Worm (Caenorhabditis elegans): ENCODE measurements around the gene C18H9.1.

DNA sequence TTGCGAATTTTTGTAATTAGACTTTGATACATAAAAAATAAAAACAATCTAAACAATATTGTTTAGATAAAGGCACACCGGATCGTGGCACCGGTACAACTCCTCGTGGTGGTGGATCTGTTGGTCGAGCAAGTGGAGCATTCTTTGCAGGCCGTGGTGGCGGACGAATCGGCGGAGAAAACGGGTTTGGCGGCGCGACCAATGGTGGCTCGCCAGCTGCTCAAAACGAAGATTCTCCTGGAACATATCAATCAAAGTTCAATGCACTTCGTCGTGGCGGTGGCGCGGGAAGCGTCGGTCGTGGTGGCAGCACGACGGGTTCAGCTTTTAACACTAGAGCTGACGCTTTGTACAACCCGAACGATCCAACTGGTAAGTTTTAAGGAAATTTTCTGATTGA lies 12.9 kb upstream of the C18H9.1 start:
- TF ChIP-seq ceh-82 (tag; optimal IDR thresholded peaks at IDR 0.05) (no peak), aha-1 (tag) (peak; percentile 65)

Measured in whole organism, L4 larva.